Fruit fly (Drosophila melanogaster) whole organism, embryonic: ENCODE data around the gene CG32432.

Experiments used
- Ada2b ChIP-seq: fragments of 200-800 bp; sonication (Bioruptor generic); IDR thresholded peaks from 2 replicates; pipeline ENCODE4 v1.3.6; 2022; ENCODE audit warnings: missing biosample characterization, missing genetic modification characterization
- Bgb ChIP-seq: fragments of 200-800 bp; sonication (Bioruptor generic); IDR thresholded peaks from 2 replicates; pipeline ENCODE4 v1.3.6; 2022; ENCODE audit warnings: missing biosample characterization, missing genetic modification characterization; ENCODE audit not compliant: partially characterized antibody
- CG12769 ChIP-seq: fragments of 200-800 bp; sonication (Bioruptor generic); optimal IDR thresholded peaks from 2 replicates; lab custom pipeline; 2019; ENCODE audit warnings: missing biosample characterization, mild to moderate bottlenecking, missing genetic modification characterization, moderate library complexity
- CG13624 ChIP-seq: fragments of 200-800 bp; sonication (Bioruptor generic); optimal IDR thresholded peaks from 2 replicates; lab custom pipeline; 2016; ENCODE audit warnings: missing biosample characterization, missing genetic modification characterization
- CG1602 ChIP-seq: fragments of 200-800 bp; sonication (Bioruptor generic); optimal IDR thresholded peaks from 3 replicates; lab custom pipeline; 2016; ENCODE audit warnings: missing biosample characterization, missing genetic modification characterization
- CG17186 ChIP-seq: fragments of 200-800 bp; sonication (Bioruptor generic); optimal IDR thresholded peaks from 3 replicates; lab custom pipeline; 2017; ENCODE audit warnings: missing biosample characterization, missing genetic modification reagents, missing genetic modification characterization
- CG17359 ChIP-seq: fragments of 200-800 bp; sonication (Bioruptor generic); optimal IDR thresholded peaks from 3 replicates; lab custom pipeline; 2018; ENCODE audit warnings: missing biosample characterization, mild to moderate bottlenecking, missing genetic modification characterization, moderate library complexity
- CG17802 ChIP-seq: fragments of 200-800 bp; sonication (Bioruptor generic); optimal IDR thresholded peaks from 2 replicates; lab custom pipeline; 2018; ENCODE audit warnings: missing biosample characterization, mild to moderate bottlenecking, missing genetic modification characterization, moderate library complexity
- CG2199 ChIP-seq: fragments of 200-800 bp; sonication (Bioruptor generic); IDR thresholded peaks from 3 replicates; pipeline ENCODE4 v1.3.6; 2022; ENCODE audit warnings: missing biosample characterization, missing genetic modification characterization
- CG42726 ChIP-seq: fragments of 200-800 bp; sonication (Bioruptor generic); IDR thresholded peaks from 2 replicates; pipeline ENCODE4 v1.3.6; 2022; ENCODE audit warnings: missing biosample characterization, missing genetic modification characterization; ENCODE audit not compliant: partially characterized antibody
- CG4820 ChIP-seq: fragments of 200-800 bp; sonication (Bioruptor generic); optimal IDR thresholded peaks from 3 replicates; lab custom pipeline; 2016; ENCODE audit warnings: missing biosample characterization, missing genetic modification characterization
- CG9727 ChIP-seq: fragments of 200-800 bp; sonication (Bioruptor generic); optimal IDR thresholded peaks from 3 replicates; lab custom pipeline; 2017; ENCODE audit warnings: missing biosample characterization, mild to moderate bottlenecking, missing genetic modification characterization
- CG9797 ChIP-seq: fragments of 200-800 bp; sonication (Bioruptor generic); optimal IDR thresholded peaks from 3 replicates; lab custom pipeline; 2018; ENCODE audit warnings: missing biosample characterization, mild to moderate bottlenecking, missing genetic modification characterization
- CG9932 ChIP-seq: fragments of 200-800 bp; sonication (Bioruptor generic); IDR thresholded peaks from 2 replicates; pipeline ENCODE4 v1.3.6; 2022; ENCODE audit warnings: missing biosample characterization, missing genetic modification characterization
- CoRest ChIP-seq: fragments of 200-800 bp; sonication (Bioruptor generic); optimal IDR thresholded peaks from 3 replicates; lab custom pipeline; 2018; ENCODE audit warnings: missing biosample characterization, mild to moderate bottlenecking, missing genetic modification characterization, moderate library complexity
- D19B ChIP-seq: fragments of 200-800 bp; sonication (Bioruptor generic); optimal IDR thresholded peaks from 2 replicates; lab custom pipeline; 2017; ENCODE audit warnings: missing biosample characterization, mild to moderate bottlenecking, missing genetic modification characterization
- Dip3 ChIP-seq: fragments of 200-800 bp; sonication (Bioruptor generic); optimal IDR thresholded peaks from 3 replicates; lab custom pipeline; 2016; ENCODE audit warnings: missing biosample characterization, missing genetic modification characterization
- Dp ChIP-seq: fragments of 200-800 bp; sonication (Bioruptor generic); optimal IDR thresholded peaks from 2 replicates; lab custom pipeline; 2018; ENCODE audit warnings: missing biosample characterization, mild to moderate bottlenecking, missing genetic modification characterization, moderate library complexity
- HLH4C ChIP-seq: fragments of 200-800 bp; sonication (Bioruptor generic); IDR thresholded peaks from 3 replicates; pipeline ENCODE4 v1.3.6; 2022; ENCODE audit warnings: missing biosample characterization, missing genetic modification characterization; ENCODE audit not compliant: partially characterized antibody
- HmgD ChIP-seq: fragments of 200-800 bp; sonication (Bioruptor generic); optimal IDR thresholded peaks from 3 replicates; lab custom pipeline; 2016; ENCODE audit warnings: missing biosample characterization, missing genetic modification characterization
- Hmr ChIP-seq: fragments of 200-800 bp; sonication (Bioruptor generic); optimal IDR thresholded peaks from 3 replicates; lab custom pipeline; 2017; ENCODE audit warnings: mild to moderate bottlenecking, missing biosample characterization, missing genetic modification reagents, missing genetic modification characterization
- MESR4 ChIP-seq: fragments of 200-800 bp; sonication (Bioruptor generic); optimal IDR thresholded peaks from 2 replicates; lab custom pipeline; 2018; ENCODE audit warnings: missing biosample characterization, mild to moderate bottlenecking, missing genetic modification characterization, moderate library complexity
- Med ChIP-seq: fragments of 200-800 bp; sonication (Bioruptor generic); peaks from one replicate; lab custom pipeline; 2016; ENCODE audit warnings: missing biosample characterization, missing genetic modification characterization, mild to moderate bottlenecking, inconsistent platforms, moderate library complexity
- NFAT ChIP-seq: fragments of 200-800 bp; sonication (Bioruptor generic); IDR thresholded peaks from 2 replicates; pipeline ENCODE4 v1.3.6; 2022; ENCODE audit warnings: missing biosample characterization, missing genetic modification characterization
- Nf-YB ChIP-seq: fragments of 200-800 bp; sonication (Bioruptor generic); optimal IDR thresholded peaks from 3 replicates; lab custom pipeline; 2019; ENCODE audit warnings: missing biosample characterization, mild to moderate bottlenecking, missing genetic modification characterization, moderate library complexity
- Opbp ChIP-seq: fragments of 200-800 bp; sonication (Bioruptor generic); IDR thresholded peaks from 3 replicates; pipeline ENCODE4 v1.3.6; 2022; ENCODE audit warnings: missing biosample characterization, missing genetic modification characterization; ENCODE audit not compliant: partially characterized antibody
- Rfx ChIP-seq: fragments of 200-800 bp; sonication (Bioruptor generic); IDR thresholded peaks from 2 replicates; pipeline ENCODE4 v1.3.6; 2022; ENCODE audit warnings: missing biosample characterization, missing genetic modification characterization
- Scr ChIP-seq: fragments of 200-800 bp; sonication (Bioruptor generic); IDR thresholded peaks from 2 replicates; pipeline ENCODE4 v1.3.6; 2022; ENCODE audit warnings: missing biosample characterization, missing genetic modification characterization; ENCODE audit not compliant: partially characterized antibody
- Sin3A ChIP-seq: fragments of >200 bp; optimal IDR thresholded peaks from 2 replicates; lab custom pipeline; 2018
- Sry-δ ChIP-seq: fragments of 200-800 bp; sonication (Bioruptor generic); optimal IDR thresholded peaks from 2 replicates; lab custom pipeline; 2016; ENCODE audit warnings: missing biosample characterization, missing genetic modification characterization
- YL-1 ChIP-seq: fragments of 200-800 bp; sonication (Bioruptor generic); optimal IDR thresholded peaks from 3 replicates; lab custom pipeline; 2017; ENCODE audit warnings: missing biosample characterization, mild to moderate bottlenecking, missing genetic modification characterization
- ato ChIP-seq: fragments of 200-800 bp; sonication (Bioruptor generic); IDR thresholded peaks from 2 replicates; pipeline ENCODE4 v1.3.6; 2022; ENCODE audit warnings: missing biosample characterization, missing genetic modification characterization; ENCODE audit not compliant: partially characterized antibody
- cad ChIP-seq: fragments of >200 bp; optimal IDR thresholded peaks from 2 replicates; lab custom pipeline; 2017; ENCODE audit warnings: missing biosample characterization, missing genetic modification characterization
- cwo ChIP-seq: fragments of 200-800 bp; sonication (Bioruptor generic); optimal IDR thresholded peaks from 3 replicates; lab custom pipeline; 2017; ENCODE audit warnings: missing biosample characterization, missing genetic modification characterization, mild to moderate bottlenecking, moderate library complexity, missing genetic modification reagents
- hbn ChIP-seq: fragments of 200-800 bp; sonication (Bioruptor generic); IDR thresholded peaks from 2 replicates; pipeline ENCODE4 v1.3.6; 2022; ENCODE audit warnings: missing biosample characterization, missing genetic modification characterization; ENCODE audit not compliant: partially characterized antibody
- knrl ChIP-seq: fragments of 200-800 bp; sonication (Bioruptor generic); IDR thresholded peaks from 3 replicates; pipeline ENCODE4 v1.3.6; 2022; ENCODE audit warnings: missing biosample characterization, missing genetic modification characterization; ENCODE audit not compliant: partially characterized antibody
- mld ChIP-seq: fragments of 200-800 bp; sonication (Bioruptor generic); IDR thresholded peaks from 3 replicates; pipeline ENCODE4 v1.3.6; 2022; ENCODE audit warnings: missing biosample characterization, missing genetic modification characterization; ENCODE audit not compliant: partially characterized antibody
- nau ChIP-seq: fragments of 200-800 bp; sonication (Bioruptor generic); optimal IDR thresholded peaks from 3 replicates; lab custom pipeline; 2017; ENCODE audit warnings: missing biosample characterization, mild to moderate bottlenecking, missing genetic modification characterization, missing genetic modification reagents
- pho ChIP-seq: fragments of 200-800 bp; sonication (Bioruptor generic); optimal IDR thresholded peaks from 2 replicates; lab custom pipeline; 2016; ENCODE audit warnings: missing biosample characterization, missing genetic modification characterization
- repo ChIP-seq: fragments of 200-800 bp; sonication (Bioruptor generic); optimal IDR thresholded peaks from 2 replicates; lab custom pipeline; 2016; ENCODE audit warnings: missing biosample characterization, missing genetic modification characterization
- sens ChIP-seq: fragments of 200-800 bp; sonication (Bioruptor generic); peaks from one replicate; lab custom pipeline; 2016; ENCODE audit warnings: missing biosample characterization, missing genetic modification characterization
- shn ChIP-seq: fragments of 200-800 bp; sonication (Bioruptor generic); optimal IDR thresholded peaks from 3 replicates; lab custom pipeline; 2016; ENCODE audit warnings: missing biosample characterization, missing genetic modification characterization
- trem ChIP-seq: fragments of 200-800 bp; optimal IDR thresholded peaks from 3 replicates; lab custom pipeline; 2019; ENCODE audit warnings: missing biosample characterization, mild to moderate bottlenecking, missing genetic modification characterization, moderate library complexity
- trh ChIP-seq: fragments of 200-800 bp; sonication (Bioruptor generic); optimal IDR thresholded peaks from 2 replicates; lab custom pipeline; 2016; ENCODE audit warnings: missing biosample characterization, missing genetic modification characterization
- tx ChIP-seq: fragments of 200-800 bp; sonication (Bioruptor generic); optimal IDR thresholded peaks from 2 replicates; lab custom pipeline; 2016; ENCODE audit warnings: missing biosample characterization, missing genetic modification characterization
- unc-4 ChIP-seq: fragments of 200-800 bp; sonication (Bioruptor generic); IDR thresholded peaks from 2 replicates; pipeline ENCODE4 v1.3.6; 2022; ENCODE audit warnings: missing biosample characterization, missing genetic modification characterization; ENCODE audit not compliant: partially characterized antibody
- vfl ChIP-seq: fragments of 200-800 bp; sonication (Bioruptor generic); optimal IDR thresholded peaks from 2 replicates; lab custom pipeline; 2016; ENCODE audit warnings: missing biosample characterization, missing genetic modification characterization
- zen2 ChIP-seq: fragments of 200-800 bp; sonication (Bioruptor generic); IDR thresholded peaks from 3 replicates; pipeline ENCODE4 v1.3.6; 2022; ENCODE audit warnings: missing biosample characterization, missing genetic modification characterization; ENCODE audit not compliant: partially characterized antibody

Gene CG32432

DNA sequence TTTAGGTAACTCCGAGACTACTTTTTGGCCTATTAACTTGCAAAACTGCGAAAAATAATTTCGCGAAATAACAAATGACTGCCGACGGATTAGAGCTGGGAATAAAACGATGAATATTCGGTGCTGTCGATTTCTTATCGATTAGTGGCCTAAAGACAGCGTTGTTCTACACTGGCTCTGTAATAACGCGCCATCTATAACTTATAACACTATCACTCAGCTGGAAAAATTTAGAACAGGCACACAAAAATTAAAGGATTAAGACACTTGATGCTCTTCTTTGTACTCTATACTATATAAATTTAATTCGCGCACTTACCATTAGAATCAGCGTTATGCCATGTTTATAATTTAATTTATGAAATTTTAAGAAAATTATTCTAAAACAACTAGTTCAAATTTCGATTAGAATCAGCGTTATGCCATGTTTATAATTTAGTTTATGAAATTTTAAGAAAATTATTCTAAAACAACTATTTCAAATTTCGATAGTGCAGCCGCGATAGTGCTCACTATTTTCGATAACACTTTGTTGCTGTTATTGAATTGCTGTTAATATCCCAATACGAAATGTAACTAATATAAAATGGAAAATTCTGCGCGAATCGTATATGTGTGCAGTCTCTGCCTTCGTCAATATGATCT, 43.4 kb downstream of the CG32432 start, which contains the start of the genes CSN3 and CG11456 (continued):
- peak; percentile 68 for TF ChIP-seq knrl (GFP tag; lab: Robert Waterston, UW)
- peak; percentile 57; the same call in 1 of the 2 replicates for TF ChIP-seq NFAT
- no peak for TF ChIP-seq Nf-YB (GFP tag; lab: Kevin White, UChicago)
- peak; percentile 30 for TF ChIP-seq Dip3 (GFP tag; lab: Kevin White, UChicago)
- peak; percentile 21 for TF ChIP-seq CG1602 (GFP tag; lab: Kevin White, UChicago)
- peak; percentile 49 for TF ChIP-seq pho (GFP tag; lab: Kevin White, UChicago)
- TF ChIP-seq CG9727, result peak; percentile 4
- peak; percentile 19 for TF ChIP-seq CG9797 (GFP tag; lab: Kevin White, UChicago)
- 0 out of 3 replicates have a peak, but pooled peaks have one; percentile 47 for TF ChIP-seq CG2199 (GFP tag; lab: Robert Waterston, UW)
- TF ChIP-seq HmgD, result peak; percentile 17
- peak; percentile 27 for TF ChIP-seq CG17802 (tag; lab: Kevin White, UChicago)
- peak; percentile 83 for TF ChIP-seq HLH4C (GFP tag; lab: Robert Waterston, UW)
- TF ChIP-seq MESR4 (GFP tag; lab: Kevin White, UChicago), result peak; percentile 25
- TF ChIP-seq CG9932 (GFP tag; lab: Robert Waterston, UW), result peak; percentile 75
- TF ChIP-seq trem (tag; lab: Kevin White, UChicago), result peak; percentile 70
- peak; percentile 50; the same call in 1 of the 2 replicates for TF ChIP-seq ato
- peak; percentile 6 for TF ChIP-seq shn
- peak; percentile 34 for TF ChIP-seq CG4820
- TF ChIP-seq Med (GFP tag; lab: Kevin White, UChicago), result no peak
- TF ChIP-seq unc-4 (GFP tag; lab: Robert Waterston, UW), result peak; percentile 70
- peak; percentile 48 for TF ChIP-seq CG13624 (GFP tag; lab: Kevin White, UChicago)
- peak; percentile 64 for TF ChIP-seq Scr
- TF ChIP-seq tx (GFP tag; lab: Kevin White, UChicago), result peak; percentile 25
- TF ChIP-seq hbn (GFP tag; lab: Robert Waterston, UW), result peak; percentile 54
- TF ChIP-seq Sin3A (lab: Kevin White, UChicago), result peak; percentile 36
- TF ChIP-seq sens (GFP tag; lab: Kevin White, UChicago), result peak; percentile 47
- TF ChIP-seq Dp, result peak; percentile 70
- TF ChIP-seq CoRest, result peak; percentile 58
- TF ChIP-seq CG17359 (tag; lab: Kevin White, UChicago), result peak; percentile 26
- peak; percentile 77 for TF ChIP-seq Rfx (GFP tag; lab: Robert Waterston, UW)
- TF ChIP-seq zen2 (GFP tag; lab: Robert Waterston, UW), result peak; percentile 38; the same call in 2 of the 3 replicates
- peak; percentile 39; the same call in 1 of the 2 replicates for TF ChIP-seq Ada2b (GFP tag; lab: Robert Waterston, UW)
- no peak for TF ChIP-seq cwo (GFP tag; lab: Kevin White, UChicago)
- TF ChIP-seq CG12769 (tag; lab: Kevin White, UChicago), result no peak
- TF ChIP-seq Bgb, result peak; percentile 72
- peak; percentile 93 for TF ChIP-seq Sry-δ (GFP tag; lab: Kevin White, UChicago)
- no peak for TF ChIP-seq cad (GFP tag; lab: Kevin White, UChicago)
- no peak for TF ChIP-seq CG42726
- peak; percentile 47 for TF ChIP-seq repo (GFP tag; lab: Kevin White, UChicago)
- TF ChIP-seq nau (GFP tag; lab: Kevin White, UChicago), result peak; percentile 30
- peak; percentile 23; the same call in 1 of the 3 replicates for TF ChIP-seq mld (GFP tag; lab: Robert Waterston, UW)
- no peak for TF ChIP-seq trh (GFP tag; lab: Kevin White, UChicago)
- peak; percentile 2 for TF ChIP-seq D19B
- peak; percentile 55 for TF ChIP-seq vfl (GFP tag; lab: Kevin White, UChicago)
- peak; percentile 45 for TF ChIP-seq YL-1 (GFP tag; lab: Kevin White, UChicago)
- TF ChIP-seq Hmr (GFP tag; lab: Kevin White, UChicago), result peak; percentile 72
- TF ChIP-seq CG17186 (GFP tag; lab: Kevin White, UChicago), result peak; percentile 24
- peak; percentile 71 for TF ChIP-seq Opbp (GFP tag; lab: Robert Waterston, UW)
